Worm (Caenorhabditis elegans) whole organism, L2 larva: ENCODE measurements around the gene flp-25.

Experiments used
- alr-1 ChIP-seq: fragments of 150-350 bp; optimal IDR thresholded peaks from 2 replicates; lab custom pipeline; 2014; ENCODE audit warnings: missing biosample characterization, missing genetic modification characterization
- aly-2 ChIP-seq: fragments of 150-350 bp; optimal IDR thresholded peaks from 2 replicates; lab custom pipeline; 2014; ENCODE audit warnings: missing biosample characterization, missing genetic modification characterization
- dmd-4 ChIP-seq: sonication (generic microtip); optimal IDR thresholded peaks from 2 replicates; lab custom pipeline; 2017; ENCODE audit warnings: missing biosample characterization, missing genetic modification characterization
- elt-3 ChIP-seq: sonication (generic microtip); optimal IDR thresholded peaks from 2 replicates; lab custom pipeline; 2017; ENCODE audit warnings: missing biosample characterization, missing genetic modification characterization
- lin-13 ChIP-seq: fragments of 150-350 bp; optimal IDR thresholded peaks from 2 replicates; lab custom pipeline; 2014; ENCODE audit warnings: missing biosample characterization, missing genetic modification reagents, missing genetic modification characterization
- lin-39 ChIP-seq: fragments of 150-350 bp; optimal IDR thresholded peaks from 2 replicates; lab custom pipeline; 2014; ENCODE audit warnings: missing biosample characterization, missing genetic modification reagents, missing genetic modification characterization
- mab-5 ChIP-seq: fragments of 150-350 bp; optimal IDR thresholded peaks from 2 replicates; lab custom pipeline; 2014; ENCODE audit warnings: missing biosample characterization, missing genetic modification characterization
- mbf-1 ChIP-seq: sonication (generic microtip); optimal IDR thresholded peaks from 2 replicates; lab custom pipeline; 2017; ENCODE audit warnings: missing biosample characterization, missing genetic modification characterization
- nhr-237 ChIP-seq: fragments of 150-350 bp; optimal IDR thresholded peaks from 2 replicates; lab custom pipeline; 2014; ENCODE audit warnings: missing biosample characterization, missing genetic modification characterization
- nhr-6 ChIP-seq: fragments of 150-350 bp; optimal IDR thresholded peaks from 2 replicates; lab custom pipeline; 2014; ENCODE audit warnings: missing biosample characterization, missing genetic modification characterization
- sma-3 ChIP-seq: sonication (generic microtip); optimal IDR thresholded peaks from 2 replicates; lab custom pipeline; 2016; ENCODE audit warnings: missing genetic modification reagents, missing genetic modification characterization, missing compliant biosample characterization
- snpc-4 ChIP-seq: fragments of 150-350 bp; optimal IDR thresholded peaks from 2 replicates; lab custom pipeline; 2014; ENCODE audit warnings: missing biosample characterization, missing genetic modification characterization
- unc-55 ChIP-seq: fragments of 150-350 bp; sonication (generic microtip); optimal IDR thresholded peaks from 3 replicates; lab custom pipeline; 2014; ENCODE audit warnings: missing biosample characterization, missing genetic modification reagents, missing genetic modification characterization

ce11 chrIII:9324724-9325123 lies 36.6 kb upstream of the flp-25 start, which contains the start of gene C40H1.7:
- TF ChIP-seq sma-3 (no peak), lin-13 (GFP tag; lab: Kevin White, UChicago) (no peak), unc-55 (GFP tag; lab: Kevin White, UChicago) (no peak), snpc-4 (no peak), alr-1 (tag; lab: Kevin White, UChicago) (no peak), nhr-237 (tag; lab: Kevin White, UChicago) (no peak), nhr-6 (tag; lab: Kevin White, UChicago) (no peak), lin-39 (tag; lab: Kevin White, UChicago) (no peak), aly-2 (no peak), mbf-1 (tag; lab: Kevin White, UChicago) (no peak), elt-3 (tag; lab: Kevin White, UChicago) (no peak), mab-5 (tag; lab: Kevin White, UChicago) (no peak), dmd-4 (tag; lab: Kevin White, UChicago) (no peak)
